Fruit fly (Drosophila melanogaster) Kc167 (cell line): ENCODE measurements around the gene CG12541.

Experiments used
- Myc ChIP-seq: fragments of >200 bp; optimal IDR thresholded peaks from 2 replicates; lab custom pipeline; 2017; ENCODE audit warnings: missing external identifiers
- psq ChIP-seq: fragments of >200 bp; optimal IDR thresholded peaks from 2 replicates; lab custom pipeline; 2017; ENCODE audit warnings: missing external identifiers

DNA sequence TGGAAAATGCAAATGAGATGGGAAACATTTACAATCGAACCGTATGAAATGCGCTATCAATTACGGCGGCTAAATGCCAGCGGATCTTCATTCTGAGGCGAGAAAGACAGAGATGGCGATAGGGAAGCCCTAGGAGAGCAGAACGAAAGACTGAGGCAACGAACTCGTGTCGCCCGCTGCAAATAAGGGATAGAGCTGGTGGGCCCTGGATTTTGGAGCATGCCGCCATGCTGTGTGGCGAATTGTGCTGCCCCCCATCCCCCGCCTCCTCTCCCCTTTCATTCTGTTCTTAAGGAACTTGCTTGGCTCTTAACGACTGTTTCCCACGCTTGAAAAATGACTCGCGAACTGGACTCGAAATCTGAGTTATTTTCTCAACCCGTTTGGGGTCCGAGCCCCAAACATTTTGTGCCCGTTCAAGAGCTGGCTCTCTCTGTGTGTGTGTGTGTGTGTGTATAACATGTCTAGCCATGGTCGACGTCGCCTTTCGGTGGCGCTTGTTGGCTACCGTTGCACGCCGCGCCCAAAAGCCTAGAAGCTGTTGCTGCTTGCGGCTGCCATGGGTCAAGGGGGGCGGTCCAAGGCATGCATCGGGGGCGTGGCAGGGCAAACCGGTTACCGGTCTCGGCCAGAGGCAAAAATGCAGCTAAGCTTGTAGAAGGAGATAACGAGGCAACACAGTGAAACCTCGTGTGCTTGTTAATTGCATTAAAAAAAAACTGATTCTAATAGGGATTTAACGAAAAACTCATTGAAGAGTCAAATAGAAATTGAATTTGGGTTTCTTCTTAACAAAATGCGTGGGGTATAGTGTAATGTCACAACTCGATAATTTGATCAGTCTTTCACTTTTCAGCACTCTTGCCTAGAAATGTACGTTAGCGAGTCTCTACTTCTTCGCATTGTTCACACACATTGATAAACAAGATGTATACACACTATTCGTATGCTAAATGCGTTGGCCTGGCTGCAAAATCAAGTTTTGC, 57.5 kb downstream of the CG12541 start:
- TF ChIP-seq psq (lab: Kevin White, UChicago) = no peak
- no peak for TF ChIP-seq Myc (lab: Kevin White, UChicago)
